Fruit fly (Drosophila melanogaster) whole organism, embryonic: Measurements from ENCODE around the gene UQCR-14.

Source experiments
- Bdp1 ChIP-seq: fragments of 200-800 bp; sonication (Bioruptor generic); optimal IDR thresholded peaks from 3 replicates; lab custom pipeline; 2016; ENCODE audit warnings: missing biosample characterization, missing genetic modification characterization
- Blimp-1 ChIP-seq: fragments of 200-800 bp; sonication (Bioruptor generic); optimal IDR thresholded peaks from 3 replicates; lab custom pipeline; 2018; ENCODE audit warnings: missing biosample characterization, missing genetic modification characterization, mild to moderate bottlenecking, moderate library complexity, missing genetic modification reagents
- CG11723 ChIP-seq: fragments of 200-800 bp; sonication (Bioruptor generic); optimal IDR thresholded peaks from 2 replicates; lab custom pipeline; 2017; ENCODE audit warnings: missing biosample characterization, mild to moderate bottlenecking, missing genetic modification characterization
- CG12744 ChIP-seq: fragments of 200-800 bp; sonication (Bioruptor generic); optimal IDR thresholded peaks from 2 replicates; lab custom pipeline; 2016; ENCODE audit warnings: missing biosample characterization, missing genetic modification characterization
- CG13296 ChIP-seq: fragments of 200-800 bp; sonication (Bioruptor generic); optimal IDR thresholded peaks from 3 replicates; lab custom pipeline; 2018; ENCODE audit warnings: missing biosample characterization, mild to moderate bottlenecking, missing genetic modification characterization
- CG13894 ChIP-seq: fragments of 200-800 bp; sonication (Bioruptor generic); optimal IDR thresholded peaks from 3 replicates; lab custom pipeline; 2018; ENCODE audit warnings: missing biosample characterization, mild to moderate bottlenecking, missing genetic modification characterization, moderate library complexity
- CG14860 ChIP-seq: fragments of 200-800 bp; sonication (Bioruptor generic); IDR thresholded peaks from 3 replicates; pipeline ENCODE4 v1.3.6; 2022; ENCODE audit warnings: missing biosample characterization, missing genetic modification characterization; ENCODE audit not compliant: partially characterized antibody
- CG16813 ChIP-seq: fragments of 200-800 bp; sonication (Bioruptor generic); IDR thresholded peaks from 3 replicates; pipeline ENCODE4 v1.3.6; 2022; ENCODE audit warnings: missing biosample characterization, missing genetic modification characterization; ENCODE audit not compliant: partially characterized antibody
- CG17385 ChIP-seq: fragments of 200-800 bp; sonication (Bioruptor generic); optimal IDR thresholded peaks from 3 replicates; lab custom pipeline; 2018; ENCODE audit warnings: missing biosample characterization, mild to moderate bottlenecking, missing genetic modification characterization
- CG2120 ChIP-seq: fragments of 200-800 bp; sonication (Bioruptor generic); optimal IDR thresholded peaks from 3 replicates; lab custom pipeline; 2016; ENCODE audit warnings: missing biosample characterization, missing genetic modification characterization
- CG2129 ChIP-seq: fragments of 200-800 bp; sonication (Bioruptor generic); IDR thresholded peaks from 2 replicates; pipeline ENCODE4 v1.3.6; 2022; ENCODE audit warnings: missing biosample characterization, missing genetic modification characterization; ENCODE audit not compliant: partially characterized antibody
- CG2875 ChIP-seq: fragments of 200-800 bp; sonication (Bioruptor generic); optimal IDR thresholded peaks from 2 replicates; lab custom pipeline; 2017; ENCODE audit warnings: missing biosample characterization, mild to moderate bottlenecking, missing genetic modification characterization, missing genetic modification reagents
- CG30431 ChIP-seq: fragments of 200-800 bp; sonication (Bioruptor generic); optimal IDR thresholded peaks from 2 replicates; lab custom pipeline; 2017; ENCODE audit warnings: missing biosample characterization, missing genetic modification characterization
- CG31365 ChIP-seq: fragments of 200-800 bp; sonication (Bioruptor generic); optimal IDR thresholded peaks from 2 replicates; lab custom pipeline; 2018; ENCODE audit warnings: missing biosample characterization, mild to moderate bottlenecking, missing genetic modification characterization
- CG3163 ChIP-seq: fragments of 200-800 bp; sonication (Bioruptor generic); optimal IDR thresholded peaks from 3 replicates; lab custom pipeline; 2016; ENCODE audit warnings: missing biosample characterization, missing genetic modification characterization
- CG33213 ChIP-seq: fragments of 200-800 bp; sonication (Bioruptor generic); optimal IDR thresholded peaks from 3 replicates; lab custom pipeline; 2016; ENCODE audit warnings: missing biosample characterization, missing genetic modification characterization
- CG33557 ChIP-seq: fragments of 200-800 bp; sonication (Bioruptor generic); optimal IDR thresholded peaks from 2 replicates; lab custom pipeline; 2019; ENCODE audit warnings: missing biosample characterization, mild to moderate bottlenecking, missing genetic modification characterization, moderate library complexity
- CG3726 ChIP-seq: fragments of 200-800 bp; sonication (Bioruptor generic); IDR thresholded peaks from 3 replicates; pipeline ENCODE4, ENCODE4 v1.3.6; 2022; ENCODE audit warnings: missing biosample characterization, missing genetic modification characterization
- CG4360 ChIP-seq: fragments of 200-800 bp; sonication (Bioruptor generic); IDR thresholded peaks from 2 replicates; pipeline ENCODE4 v1.3.6; 2022; ENCODE audit warnings: missing biosample characterization, missing genetic modification characterization
- CG4730 ChIP-seq: fragments of 200-800 bp; sonication (Bioruptor generic); IDR thresholded peaks from 2 replicates; pipeline ENCODE4 v1.3.6; 2022; ENCODE audit warnings: missing biosample characterization, missing genetic modification characterization
- CG6254 ChIP-seq: fragments of 200-800 bp; sonication (Bioruptor generic); optimal IDR thresholded peaks from 3 replicates; lab custom pipeline; 2017; ENCODE audit warnings: mild to moderate bottlenecking, missing biosample characterization, missing genetic modification reagents, missing genetic modification characterization
- CG6854 ChIP-seq: fragments of 200-800 bp; sonication (Bioruptor generic); optimal IDR thresholded peaks from 3 replicates; lab custom pipeline; 2017; ENCODE audit warnings: missing biosample characterization, mild to moderate bottlenecking, missing genetic modification characterization
- CG9215 ChIP-seq: fragments of 200-800 bp; sonication (Bioruptor generic); IDR thresholded peaks from 2 replicates; pipeline ENCODE4 v1.3.6; 2022; ENCODE audit warnings: missing biosample characterization, missing genetic modification characterization
- CG9727 ChIP-seq: fragments of 200-800 bp; sonication (Bioruptor generic); optimal IDR thresholded peaks from 3 replicates; lab custom pipeline; 2017; ENCODE audit warnings: missing biosample characterization, mild to moderate bottlenecking, missing genetic modification characterization
- D19B ChIP-seq: fragments of 200-800 bp; sonication (Bioruptor generic); optimal IDR thresholded peaks from 2 replicates; lab custom pipeline; 2017; ENCODE audit warnings: missing biosample characterization, mild to moderate bottlenecking, missing genetic modification characterization
- Deaf1 ChIP-seq: fragments of 200-800 bp; optimal IDR thresholded peaks from 3 replicates; lab custom pipeline; 2019; ENCODE audit warnings: missing biosample characterization, mild to moderate bottlenecking, missing genetic modification characterization, moderate library complexity
- Dip3 ChIP-seq: fragments of 200-800 bp; sonication (Bioruptor generic); optimal IDR thresholded peaks from 3 replicates; lab custom pipeline; 2016; ENCODE audit warnings: missing biosample characterization, missing genetic modification characterization
- E2f2 ChIP-seq: fragments of 200-800 bp; sonication (Bioruptor generic); IDR thresholded peaks from 2 replicates; pipeline ENCODE4 v1.3.6; 2022; ENCODE audit warnings: missing biosample characterization, missing genetic modification characterization
- Fer2 ChIP-seq: fragments of 200-800 bp; sonication (Bioruptor generic); optimal IDR thresholded peaks from 2 replicates; lab custom pipeline; 2018; ENCODE audit warnings: missing biosample characterization, mild to moderate bottlenecking, missing genetic modification characterization, moderate library complexity
- HLH3B ChIP-seq: fragments of 200-800 bp; sonication (Bioruptor generic); IDR thresholded peaks from 2 replicates; pipeline ENCODE4 v1.3.6; 2022; ENCODE audit warnings: missing biosample characterization, missing genetic modification characterization
- HmgD ChIP-seq: fragments of 200-800 bp; sonication (Bioruptor generic); optimal IDR thresholded peaks from 3 replicates; lab custom pipeline; 2016; ENCODE audit warnings: missing biosample characterization, missing genetic modification characterization
- MBD-R2 ChIP-seq: fragments of 200-800 bp; sonication (Bioruptor generic); IDR thresholded peaks from 2 replicates; pipeline ENCODE4 v1.3.6; 2022; ENCODE audit warnings: missing biosample characterization, missing genetic modification characterization
- Nf-YA ChIP-seq: fragments of 200-800 bp; sonication (Bioruptor generic); IDR thresholded peaks from 2 replicates; pipeline ENCODE4 v1.3.6; 2022; ENCODE audit warnings: missing biosample characterization, missing genetic modification characterization
- Oli ChIP-seq: fragments of 200-800 bp; sonication (Bioruptor generic); optimal IDR thresholded peaks from 2 replicates; lab custom pipeline; 2018; ENCODE audit warnings: missing biosample characterization, mild to moderate bottlenecking, missing genetic modification characterization, moderate library complexity
- Ravus ChIP-seq: fragments of 200-800 bp; sonication (Bioruptor generic); IDR thresholded peaks from 2 replicates; pipeline ENCODE4 v1.3.6; 2022; ENCODE audit warnings: missing biosample characterization, missing genetic modification characterization
- Trl ChIP-seq, 3 experiments: fragments of >200 bp in 2 of 3; fragments of 200-800 bp in 1 of 3; sonication (Bioruptor generic) in 1 of 3; optimal IDR thresholded peaks; 2 replicates in 1 of 3; 3 replicates in 2 of 3; lab custom pipeline; 2016 to 2017; ENCODE audit warnings: missing biosample characterization in 1 of 3, missing genetic modification characterization in 1 of 3
- bowl ChIP-seq: fragments of 200-800 bp; sonication (Bioruptor generic); IDR thresholded peaks from 2 replicates; pipeline ENCODE4 v1.3.6; 2022; ENCODE audit warnings: missing biosample characterization, missing genetic modification characterization
- btn ChIP-seq: fragments of 200-800 bp; sonication (Bioruptor generic); optimal IDR thresholded peaks from 2 replicates; lab custom pipeline; 2016; ENCODE audit warnings: missing biosample characterization, missing genetic modification characterization
- cwo ChIP-seq: fragments of 200-800 bp; sonication (Bioruptor generic); optimal IDR thresholded peaks from 3 replicates; lab custom pipeline; 2017; ENCODE audit warnings: missing biosample characterization, missing genetic modification characterization, mild to moderate bottlenecking, moderate library complexity, missing genetic modification reagents
- dan ChIP-seq: fragments of 200-800 bp; sonication (Bioruptor generic); IDR thresholded peaks from 2 replicates; pipeline ENCODE4 v1.3.6; 2022; ENCODE audit warnings: missing biosample characterization, missing genetic modification characterization
- ems ChIP-seq: fragments of 200-800 bp; sonication (Bioruptor generic); optimal IDR thresholded peaks from 3 replicates; lab custom pipeline; 2016; ENCODE audit warnings: missing biosample characterization, missing genetic modification characterization
- esg ChIP-seq: fragments of 200-800 bp; sonication (Bioruptor generic); conservative IDR thresholded peaks from 2 replicates; pipeline ENCODE4 v1.3.6; 2022; ENCODE audit warnings: missing biosample characterization, missing genetic modification characterization
- gfzf ChIP-seq: fragments of 200-800 bp; sonication (Bioruptor generic); optimal IDR thresholded peaks from 2 replicates; lab custom pipeline; 2016; ENCODE audit warnings: missing biosample characterization, mild to moderate bottlenecking, missing genetic modification characterization, moderate library complexity
- klu ChIP-seq: fragments of 200-800 bp; sonication (Bioruptor generic); IDR thresholded peaks from 2 replicates; pipeline ENCODE4 v1.3.6; 2022; ENCODE audit warnings: missing biosample characterization, missing genetic modification characterization
- lov ChIP-seq, 2 experiments: fragments of 200-800 bp in 1 of 2; fragments of >200 bp in 1 of 2; sonication (Bioruptor generic) in 1 of 2; IDR thresholded peaks in 1 of 2; optimal IDR thresholded peaks in 1 of 2; 2 replicates in 1 of 2; 3 replicates in 1 of 2; pipeline versions ENCODE4 v1.3.6 to Lab custom; 2017 to 2022; ENCODE audit warnings: missing biosample characterization in 1 of 2, missing genetic modification characterization in 1 of 2
- pita ChIP-seq: fragments of 200-800 bp; sonication (Bioruptor generic); optimal IDR thresholded peaks from 2 replicates; lab custom pipeline; 2017; ENCODE audit warnings: missing biosample characterization, mild to moderate bottlenecking, missing genetic modification characterization
- schlank ChIP-seq: fragments of 200-800 bp; sonication (Bioruptor generic); optimal IDR thresholded peaks from 2 replicates; lab custom pipeline; 2018; ENCODE audit warnings: missing biosample characterization, mild to moderate bottlenecking, missing genetic modification characterization
- sna ChIP-seq: fragments of 200-800 bp; sonication (Bioruptor generic); IDR thresholded peaks from 2 replicates; pipeline ENCODE4 v1.3.6; 2022; ENCODE audit warnings: missing biosample characterization, missing genetic modification characterization; ENCODE audit not compliant: partially characterized antibody

Gene UQCR-14

DNA sequence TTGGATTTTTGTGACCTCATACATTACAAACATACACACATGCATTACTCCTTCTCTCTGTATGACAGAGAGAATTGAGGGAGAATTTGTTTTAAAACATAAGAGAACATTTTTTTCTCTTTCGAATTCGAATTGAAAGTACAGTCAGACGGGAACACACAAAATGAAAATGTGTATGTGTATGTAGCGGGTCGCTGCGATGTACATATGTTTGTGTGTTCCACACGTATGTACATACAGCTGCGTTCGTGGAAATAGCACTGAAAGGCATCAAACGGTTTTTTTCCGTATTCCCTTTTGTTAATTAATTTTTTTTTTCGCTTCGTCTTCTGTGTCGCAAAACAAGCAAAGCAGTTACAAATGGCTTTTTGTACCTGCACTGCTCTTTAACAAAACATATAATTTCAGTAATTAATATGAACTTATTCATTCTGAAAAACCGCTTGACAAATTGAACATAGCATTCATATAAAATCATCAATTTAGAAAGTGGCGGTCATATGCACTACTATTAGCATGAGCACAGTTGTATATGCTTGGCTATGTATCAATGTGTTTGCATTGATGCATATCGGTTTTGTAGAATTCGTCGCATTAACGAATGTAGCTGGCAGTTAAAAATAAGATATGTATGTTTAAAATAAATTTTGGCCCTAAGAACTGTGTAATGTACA, 46.7 kb downstream of the UQCR-14 start (continued):
- TF ChIP-seq btn (GFP tag; lab: Kevin White, UChicago) (peak; percentile 92), CG4360 (peak; percentile 64; the same call in 1 of the 2 replicates), CG16813 (GFP tag; lab: Robert Waterston, UW) (no peak), Dip3 (GFP tag; lab: Kevin White, UChicago) (peak; percentile 96), CG14860 (GFP tag; lab: Robert Waterston, UW) (no peak), CG13296 (GFP tag; lab: Kevin White, UChicago) (peak; percentile 98), cwo (GFP tag; lab: Kevin White, UChicago) (peak; percentile 94), CG3163 (GFP tag; lab: Kevin White, UChicago) (peak; percentile 98), esg (GFP tag; lab: Robert Waterston, UW) (peak; percentile 90), CG2129 (GFP tag; lab: Robert Waterston, UW) (no peak), CG6254 (GFP tag; lab: Kevin White, UChicago) (peak; percentile 91), Trl (optimal IDR thresholded peaks at IDR 0.05; lab: Kevin White, UChicago) (peak; percentile 71 to 84), Trl (GFP tag; optimal IDR thresholded peaks at IDR 0.05; lab: Kevin White, UChicago) (peak; percentile 95), Blimp-1 (GFP tag; lab: Kevin White, UChicago) (peak; percentile 93), HLH3B (GFP tag; lab: Robert Waterston, UW) (peak; percentile 88), E2f2 (GFP tag; lab: Robert Waterston, UW) (peak; percentile 77), pita (GFP tag; lab: Kevin White, UChicago) (no peak), CG33213 (GFP tag; lab: Kevin White, UChicago) (peak; percentile 92), ems (GFP tag; lab: Kevin White, UChicago) (peak; percentile 93), gfzf (GFP tag; lab: Kevin White, UChicago) (no peak), CG13894 (tag; lab: Kevin White, UChicago) (peak; percentile 97), CG3726 (GFP tag; lab: Robert Waterston, UW) (no peak; the same call in 2 of the 3 replicates), CG2120 (GFP tag; lab: Kevin White, UChicago) (peak; percentile 97), CG11723 (GFP tag; lab: Kevin White, UChicago) (peak; percentile 94), CG2875 (GFP tag; lab: Kevin White, UChicago) (peak; percentile 90), CG12744 (GFP tag; lab: Kevin White, UChicago) (peak; percentile 91), CG9727 (peak; percentile 98), Oli (tag; lab: Kevin White, UChicago) (peak; percentile 98), Nf-YA (GFP tag; lab: Robert Waterston, UW) (peak; percentile 86), lov (optimal IDR thresholded peaks at IDR 0.05; lab: Kevin White, UChicago) (no peak), lov (GFP tag; IDR thresholded peaks at IDR 0.05; lab: Robert Waterston, UW) (peak; percentile 84), CG31365 (tag; lab: Kevin White, UChicago) (peak; percentile 84), CG17385 (GFP tag; lab: Kevin White, UChicago) (peak; percentile 94), klu (peak; percentile 84), Ravus (peak; percentile 70), CG33557 (GFP tag; lab: Kevin White, UChicago) (peak; percentile 96), Fer2 (peak; percentile 89), dan (GFP tag; lab: Robert Waterston, UW) (no peak), Deaf1 (peak; percentile 76), CG9215 (GFP tag; lab: Robert Waterston, UW) (peak; percentile 91), MBD-R2 (GFP tag; lab: Robert Waterston, UW) (peak; percentile 74; the same call in 1 of the 2 replicates), CG30431 (peak; percentile 92), bowl (GFP tag; lab: Robert Waterston, UW) (peak; percentile 83), CG4730 (GFP tag; lab: Robert Waterston, UW) (peak; percentile 82), D19B (GFP tag; lab: Kevin White, UChicago) (peak; percentile 91), sna (no peak), schlank (tag; lab: Kevin White, UChicago) (peak; percentile 90), CG6854 (GFP tag; lab: Kevin White, UChicago) (peak; percentile 95), HmgD (GFP tag; lab: Kevin White, UChicago) (peak; percentile 88), Bdp1 (GFP tag; lab: Kevin White, UChicago) (peak; percentile 87)
